Fruit fly (Drosophila melanogaster) whole organism, pupa: ENCODE measurements around the gene Mipp2.
A peak's percentile ranks its signal among the peaks of the same experiment; 100 is the strongest.

Source experiments
- CG10348 ChIP-seq: fragments of 200-800 bp; sonication (Bioruptor generic); IDR thresholded peaks from 2 replicates; pipeline ENCODE4 v1.3.6; 2022; ENCODE audit warnings: missing biosample characterization, missing genetic modification characterization
- CG12605 ChIP-seq: fragments of 200-800 bp; sonication (Bioruptor generic); IDR thresholded peaks from 2 replicates; pipeline ENCODE4 v1.3.6; 2022; ENCODE audit warnings: missing biosample characterization, missing genetic modification characterization
- CG13204 ChIP-seq: fragments of 200-800 bp; sonication (Bioruptor generic); optimal IDR thresholded peaks from 2 replicates; lab custom pipeline; 2018; ENCODE audit warnings: missing biosample characterization, mild to moderate bottlenecking, missing genetic modification characterization, moderate library complexity
- CG15710 ChIP-seq: fragments of 200-800 bp; sonication (Bioruptor generic); optimal IDR thresholded peaks from 2 replicates; lab custom pipeline; 2018; ENCODE audit warnings: missing biosample characterization, mild to moderate bottlenecking, missing genetic modification characterization, moderate library complexity
- CG17806 ChIP-seq: fragments of 200-800 bp; sonication (Bioruptor generic); optimal IDR thresholded peaks from 2 replicates; lab custom pipeline; 2018; ENCODE audit warnings: missing biosample characterization, mild to moderate bottlenecking, missing genetic modification characterization, moderate library complexity
- CG34367 ChIP-seq: fragments of 200-800 bp; sonication (Bioruptor generic); optimal IDR thresholded peaks from 2 replicates; lab custom pipeline; 2018; ENCODE audit warnings: missing biosample characterization, mild to moderate bottlenecking, missing genetic modification characterization
- CG4496 ChIP-seq: fragments of 200-800 bp; sonication (Bioruptor generic); IDR thresholded peaks from 3 replicates; pipeline ENCODE4 v1.3.6; 2022; ENCODE audit warnings: missing biosample characterization, missing genetic modification characterization
- CG8159 ChIP-seq: fragments of 200-800 bp; sonication (Bioruptor generic); optimal IDR thresholded peaks from 3 replicates; lab custom pipeline; 2018; ENCODE audit warnings: missing biosample characterization, mild to moderate bottlenecking, missing genetic modification characterization, moderate library complexity
- CG8301 ChIP-seq: fragments of 200-800 bp; sonication (Bioruptor generic); optimal IDR thresholded peaks from 2 replicates; lab custom pipeline; 2018; ENCODE audit warnings: missing biosample characterization, mild to moderate bottlenecking, missing genetic modification characterization
- D1 ChIP-seq: fragments of 200-800 bp; sonication (Bioruptor generic); optimal IDR thresholded peaks from 2 replicates; lab custom pipeline; 2018; ENCODE audit warnings: missing biosample characterization, mild to moderate bottlenecking, missing genetic modification characterization, moderate library complexity
- EcR ChIP-seq: fragments of 200-800 bp; sonication (Bioruptor generic); optimal IDR thresholded peaks from 3 replicates; lab custom pipeline; 2019; ENCODE audit warnings: missing biosample characterization, missing genetic modification characterization, mild to moderate bottlenecking, moderate library complexity, missing genetic modification reagents
- Ets98B ChIP-seq: fragments of 200-800 bp; sonication (Bioruptor generic); IDR thresholded peaks from 2 replicates; pipeline ENCODE4 v1.3.6; 2022; ENCODE audit warnings: missing biosample characterization, missing genetic modification characterization
- Pif1A ChIP-seq: fragments of 200-800 bp; sonication (Bioruptor generic); optimal IDR thresholded peaks from 3 replicates; lab custom pipeline; 2016; ENCODE audit warnings: missing biosample characterization, missing genetic modification characterization
- Snoo ChIP-seq: fragments of 200-800 bp; sonication (Bioruptor generic); optimal IDR thresholded peaks from 3 replicates; lab custom pipeline; 2017; ENCODE audit warnings: missing biosample characterization, mild to moderate bottlenecking, missing genetic modification characterization, inconsistent platforms

DNA sequence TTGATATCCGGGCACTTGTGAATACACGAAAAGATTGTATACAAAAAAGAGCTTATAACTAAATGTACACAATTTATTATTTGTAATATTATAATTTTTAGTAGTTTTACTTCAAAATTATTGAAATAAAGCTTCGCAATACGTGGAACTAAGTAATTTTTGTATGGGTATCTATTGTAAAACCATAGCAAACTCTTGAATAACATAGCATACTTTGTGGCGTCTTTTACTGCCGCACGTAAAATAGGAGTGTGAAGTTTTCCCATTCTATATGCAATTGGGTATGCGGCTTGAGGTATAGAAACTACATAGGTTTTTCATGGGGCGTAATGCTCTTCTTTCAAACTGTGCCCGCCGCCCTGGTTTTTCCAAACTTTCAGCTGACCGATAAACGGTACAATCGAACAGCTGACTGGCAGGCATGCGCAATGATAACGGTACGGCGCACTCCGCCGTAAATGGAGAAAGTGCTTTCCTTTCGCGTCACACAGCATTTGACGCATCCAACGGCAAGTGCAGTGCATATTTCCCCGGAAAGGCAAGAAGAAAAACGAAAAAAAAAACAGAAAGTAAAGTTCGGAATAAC is 51.7 kb downstream of the Mipp2 start, which contains the start of gene CG5937:
- TF ChIP-seq EcR (GFP tag; lab: Kevin White, UChicago) (no peak), CG10348 (GFP tag; lab: Robert Waterston, UW) (no peak), Pif1A (GFP tag; lab: Kevin White, UChicago) (no peak), CG8159 (peak; percentile 2), D1 (tag; lab: Kevin White, UChicago) (no peak), CG12605 (GFP tag; lab: Robert Waterston, UW) (no peak), CG34367 (tag; lab: Kevin White, UChicago) (no peak), CG17806 (tag; lab: Kevin White, UChicago) (no peak), CG8301 (tag; lab: Kevin White, UChicago) (no peak), CG13204 (GFP tag; lab: Kevin White, UChicago) (no peak), Ets98B (no peak), CG4496 (GFP tag; lab: Robert Waterston, UW) (no peak), CG15710 (no peak), Snoo (no peak)
